Worm (Caenorhabditis elegans) whole organism, L1 larva: Measurements from ENCODE around the gene hpo-30.

Experiments used
- C16A3.4 ChIP-seq: fragments of 150-350 bp; optimal IDR thresholded peaks from 2 replicates; lab custom pipeline; 2014; ENCODE audit warnings: missing biosample characterization, missing genetic modification characterization
- F16B12.6 ChIP-seq: fragments of 150-350 bp; optimal IDR thresholded peaks from 2 replicates; lab custom pipeline; 2014; ENCODE audit warnings: missing biosample characterization, missing genetic modification characterization
- aly-2 ChIP-seq: fragments of 150-350 bp; optimal IDR thresholded peaks from 2 replicates; lab custom pipeline; 2014; ENCODE audit warnings: missing biosample characterization, missing genetic modification characterization
- ama-1 ChIP-seq: fragments of 150-350 bp; optimal IDR thresholded peaks from 2 replicates; lab custom pipeline; 2014
- blmp-1 ChIP-seq: fragments of 150-350 bp; optimal IDR thresholded peaks from 2 replicates; lab custom pipeline; 2014; ENCODE audit warnings: missing biosample characterization, missing genetic modification characterization
- ceh-63 ChIP-seq: fragments of 200-800 bp; sonication (Bioruptor generic); optimal IDR thresholded peaks from 2 replicates; lab custom pipeline; 2018; ENCODE audit warnings: mild to moderate bottlenecking, missing genetic modification characterization, missing compliant biosample characterization
- ceh-8 ChIP-seq: fragments of 200-800 bp; sonication (Bioruptor generic); optimal IDR thresholded peaks from 2 replicates; lab custom pipeline; 2018; ENCODE audit warnings: mild to moderate bottlenecking, missing genetic modification characterization, moderate library complexity, missing compliant biosample characterization
- ceh-88 ChIP-seq: fragments of 200-800 bp; sonication (Bioruptor generic); IDR thresholded peaks from 2 replicates; pipeline ENCODE4 v1.3.6; 2022; ENCODE audit warnings: missing genetic modification characterization, missing compliant biosample characterization
- efl-1 ChIP-seq, 4 experiments: fragments of 150-350 bp; optimal IDR thresholded peaks in 3 of 4; peaks in 1 of 4; 1 replicate in 1 of 4; 2 replicates in 3 of 4; lab custom pipeline; 2014; ENCODE audit warnings: missing biosample characterization in 2 of 4, missing genetic modification characterization in 2 of 4, missing genetic modification reagents in 2 of 4
- egl-13 ChIP-seq: sonication (generic microtip); optimal IDR thresholded peaks from 2 replicates; lab custom pipeline; 2016; ENCODE audit warnings: missing genotype, missing genetic modification reagents, missing genetic modification characterization, missing compliant biosample characterization
- elt-2 ChIP-seq: sonication (generic microtip); optimal IDR thresholded peaks from 2 replicates; lab custom pipeline; 2016; ENCODE audit warnings: missing genetic modification characterization, mild to moderate bottlenecking, inconsistent platforms, missing compliant biosample characterization, missing genetic modification reagents
- elt-3 ChIP-seq, 6 experiments: fragments of 150-350 bp in 1 of 6; sonication (generic microtip); optimal IDR thresholded peaks; 2 replicates each; lab custom pipeline; 2017 to 2018; ENCODE audit warnings: missing biosample characterization in 6 of 6, missing genetic modification characterization in 6 of 6, inconsistent platforms in 1 of 6
- fkh-4 ChIP-seq: sonication (generic microtip); optimal IDR thresholded peaks from 2 replicates; lab custom pipeline; 2016; ENCODE audit warnings: missing compliant biosample characterization, missing genetic modification characterization, borderline replicate concordance
- lin-35 ChIP-seq, 2 experiments: fragments of 150-350 bp; optimal IDR thresholded peaks; 2 replicates each; lab custom pipeline; 2014; ENCODE audit warnings: missing biosample characterization in 2 of 2, missing genetic modification characterization in 2 of 2, missing genetic modification reagents in 2 of 2
- lir-3 ChIP-seq: sonication (generic microtip); optimal IDR thresholded peaks from 2 replicates; lab custom pipeline; 2016; ENCODE audit warnings: mild to moderate bottlenecking, missing genetic modification characterization, moderate library complexity, missing compliant biosample characterization; ENCODE audit not compliant: poor library complexity
- mdl-1 ChIP-seq, 2 experiments: fragments of 150-350 bp; optimal IDR thresholded peaks; 2 replicates each; lab custom pipeline; 2014 to 2017; ENCODE audit warnings: missing biosample characterization in 2 of 2, missing genetic modification characterization in 2 of 2, inconsistent platforms in 1 of 2
- nhr-20 ChIP-seq: sonication (generic microtip); optimal IDR thresholded peaks from 2 replicates; lab custom pipeline; 2016; ENCODE audit warnings: mild to moderate bottlenecking, missing genetic modification characterization, missing compliant biosample characterization
- nhr-237 ChIP-seq: fragments of 150-350 bp; optimal IDR thresholded peaks from 2 replicates; lab custom pipeline; 2014; ENCODE audit warnings: missing biosample characterization, missing genetic modification characterization
- nhr-28 ChIP-seq: fragments of 150-350 bp; optimal IDR thresholded peaks from 2 replicates; lab custom pipeline; 2014; ENCODE audit warnings: missing biosample characterization, missing genetic modification characterization
- nhr-76 ChIP-seq: sonication (generic microtip); optimal IDR thresholded peaks from 2 replicates; lab custom pipeline; 2017; ENCODE audit warnings: missing biosample characterization, missing genetic modification characterization
- nhr-77 ChIP-seq: fragments of 150-350 bp; optimal IDR thresholded peaks from 2 replicates; lab custom pipeline; 2014; ENCODE audit warnings: missing biosample characterization, missing genetic modification characterization
- nhr-85 ChIP-seq: sonication (generic microtip); peaks from one replicate; lab custom pipeline; 2016; ENCODE audit warnings: missing genetic modification characterization, inconsistent platforms, missing compliant biosample characterization
- pax-3 ChIP-seq: fragments of 200-800 bp; sonication (Bioruptor generic); optimal IDR thresholded peaks from 2 replicates; lab custom pipeline; 2018; ENCODE audit warnings: mild to moderate bottlenecking, missing genetic modification characterization, moderate library complexity, missing compliant biosample characterization
- sptf-1 ChIP-seq: fragments of 150-350 bp; optimal IDR thresholded peaks from 2 replicates; lab custom pipeline; 2014; ENCODE audit warnings: missing biosample characterization, missing genetic modification characterization
- swsn-7 ChIP-seq: sonication (generic microtip); optimal IDR thresholded peaks from 2 replicates; lab custom pipeline; 2016; ENCODE audit warnings: missing genetic modification characterization, missing compliant biosample characterization
- vab-15 ChIP-seq: sonication (generic microtip); optimal IDR thresholded peaks from 2 replicates; lab custom pipeline; 2017; ENCODE audit warnings: missing genotype, mild to moderate bottlenecking, missing genetic modification characterization, missing compliant biosample characterization
- zag-1 ChIP-seq: fragments of 150-350 bp; optimal IDR thresholded peaks from 2 replicates; lab custom pipeline; 2014; ENCODE audit warnings: missing biosample characterization, missing genetic modification characterization

hpo-30 gene

ce11 chrV:12353505-12353904 is 43.3 kb upstream of the hpo-30 start:
- TF ChIP-seq ceh-8 (GFP tag; lab: Kevin White, UChicago), result peak; percentile 79
- no peak for TF ChIP-seq efl-1 (optimal IDR thresholded peaks at IDR 0.05; lab: Kevin White, UChicago)
- peak in 1 of 2 experiments; percentile 51 for TF ChIP-seq efl-1 (GFP tag; optimal IDR thresholded peaks at IDR 0.05 in 1 of 2; lab: Kevin White, UChicago)
- TF ChIP-seq nhr-77 (tag; lab: Kevin White, UChicago), result no peak
- TF ChIP-seq nhr-85 (tag; lab: Kevin White, UChicago), result peak; percentile 13

ce11 chrV:12352881-12353280 is 42.7 kb upstream of the hpo-30 start:
- TF ChIP-seq ceh-8 (GFP tag; lab: Kevin White, UChicago) (no peak), ama-1 (lab: Kevin White, UChicago) (peak; percentile 45), nhr-77 (tag; lab: Kevin White, UChicago) (no peak)

DNA sequence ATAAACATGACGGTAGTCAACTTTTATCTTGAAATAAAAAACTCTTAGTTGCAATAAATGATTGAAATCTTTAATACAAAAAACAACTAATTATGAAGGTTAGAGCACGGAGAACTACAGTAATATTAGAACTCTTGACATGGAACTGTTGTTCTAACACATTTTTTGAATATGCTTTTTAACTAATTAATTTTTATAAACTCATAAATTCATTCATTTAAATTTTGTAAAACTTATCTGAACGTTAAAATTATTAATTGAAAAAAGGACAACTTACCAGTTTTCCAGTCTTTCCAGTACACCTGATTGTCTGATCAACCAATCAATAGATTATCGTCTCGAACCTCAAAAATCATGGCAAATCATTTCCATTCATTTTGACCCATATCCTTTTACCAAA is 42.3 kb upstream of the hpo-30 start, which contains the start of gene sqt-3:
sqt-3 (plus strand) TSS at position 301 of the 400 bp plus-strand sequence.
- TF ChIP-seq nhr-237 (no peak), nhr-20 (tag; lab: Kevin White, UChicago) (no peak), sptf-1 (tag; lab: Kevin White, UChicago) (no peak), elt-2 (tag; lab: Kevin White, UChicago) (no peak), mdl-1 (tag; optimal IDR thresholded peaks at IDR 0.05; lab: Kevin White, UChicago) (no peak), ceh-63 (no peak), fkh-4 (no peak), ceh-88 (no peak), lir-3 (tag; lab: Kevin White, UChicago) (no peak), nhr-28 (tag; lab: Kevin White, UChicago) (no peak)
- TF ChIP-seq, all 84 proteins: peak for 0

ce11 chrV:12351842-12352241 is 41.7 kb upstream of the hpo-30 start:
- no peak for TF ChIP-seq F16B12.6 (tag; lab: Kevin White, UChicago)
- TF ChIP-seq elt-3 (tag; optimal IDR thresholded peaks at IDR 0.05; lab: Kevin White, UChicago), result peak in 1 of 6 experiments; percentile 7
- peak; percentile 3 for TF ChIP-seq nhr-20 (tag; lab: Kevin White, UChicago)
- TF ChIP-seq nhr-28 (tag; lab: Kevin White, UChicago), result no peak
- TF ChIP-seq ceh-88, result no peak
- TF ChIP-seq swsn-7, result no peak
- TF ChIP-seq blmp-1 (tag; lab: Kevin White, UChicago), result peak; percentile 29
- TF ChIP-seq efl-1 (optimal IDR thresholded peaks at IDR 0.05; lab: Kevin White, UChicago), result no peak
- TF ChIP-seq efl-1 (GFP tag; optimal IDR thresholded peaks at IDR 0.05 in 1 of 2; lab: Kevin White, UChicago), result peak in 1 of 2 experiments; percentile 78
- TF ChIP-seq, all 84 proteins: peak for 4

DNA sequence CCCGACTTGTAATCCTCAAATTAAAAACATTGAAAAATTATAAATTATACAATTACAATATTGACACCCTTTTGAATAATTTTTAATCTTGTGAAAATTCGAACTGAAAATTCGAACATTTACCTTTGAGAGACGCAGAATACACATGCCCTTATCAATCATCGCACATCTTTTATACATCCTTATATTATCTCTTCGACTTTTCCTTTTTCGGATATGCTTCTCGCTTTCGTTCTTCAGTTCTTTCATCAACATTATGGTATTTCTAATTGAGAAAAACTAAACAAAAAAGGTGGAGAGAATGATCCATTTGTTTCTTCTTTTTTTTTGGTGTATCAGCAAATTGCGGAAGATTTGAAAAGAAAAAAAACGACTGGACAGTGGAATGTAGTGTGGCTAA is 39.2 kb upstream of the hpo-30 start:
- TF ChIP-seq ceh-8 (GFP tag; lab: Kevin White, UChicago) (no peak), blmp-1 (tag; lab: Kevin White, UChicago) (peak; percentile 96)

- TF ChIP-seq pax-3 (tag; lab: Kevin White, UChicago) (no peak), aly-2 (tag; lab: Kevin White, UChicago) (no peak), lin-35 (GFP tag; optimal IDR thresholded peaks at IDR 0.05; lab: Kevin White, UChicago) (peak in 1 of 2 experiments; percentile 6), vab-15 (tag; lab: Kevin White, UChicago) (no peak), elt-2 (tag; lab: Kevin White, UChicago) (peak; percentile 26)
These were observed 37.7 kb upstream of the hpo-30 start for ce11 chrV:12347854-12348253.

ce11 chrV:12345808-12346207 is 35.7 kb upstream of the hpo-30 start, which contains the start of gene snb-2:
Gene snb-2, minus strand, starts transcription at chrV:12345908.
- no peak for TF ChIP-seq nhr-76 (tag; lab: Kevin White, UChicago)
- TF ChIP-seq lin-35 (GFP tag; optimal IDR thresholded peaks at IDR 0.05; lab: Kevin White, UChicago), result no peak
- TF ChIP-seq zag-1 (tag; lab: Kevin White, UChicago), result no peak
- TF ChIP-seq egl-13 (tag; lab: Kevin White, UChicago), result no peak
- no peak for TF ChIP-seq nhr-237
- TF ChIP-seq C16A3.4 (tag; lab: Kevin White, UChicago), result no peak
- TF ChIP-seq ama-1 (lab: Kevin White, UChicago), result no peak
- TF ChIP-seq, all 84 proteins: peak for 0
